Worm (Caenorhabditis elegans) whole organism, late embryonic: Measurements from ENCODE around the gene asns-1.

Source experiments
- C08G9.2 ChIP-seq: sonication (generic microtip); optimal IDR thresholded peaks from 2 replicates; lab custom pipeline; 2016; ENCODE audit warnings: mild to moderate bottlenecking, missing genetic modification characterization, moderate library complexity, missing compliant biosample characterization
- F13H6.1 ChIP-seq: sonication (generic microtip); optimal IDR thresholded peaks from 2 replicates; lab custom pipeline; 2016; ENCODE audit warnings: missing genetic modification characterization, missing compliant biosample characterization
- K02D7.2 ChIP-seq: sonication (generic microtip); optimal IDR thresholded peaks from 2 replicates; lab custom pipeline; 2017; ENCODE audit warnings: mild to moderate bottlenecking, missing genetic modification characterization, missing compliant biosample characterization
- Y22D7AL.16 ChIP-seq: sonication (generic microtip); optimal IDR thresholded peaks from 2 replicates; lab custom pipeline; 2016; ENCODE audit warnings: missing genetic modification characterization, missing compliant biosample characterization
- ahr-1 ChIP-seq: sonication (generic microtip); optimal IDR thresholded peaks from 2 replicates; lab custom pipeline; 2016; ENCODE audit warnings: missing genetic modification characterization, missing compliant biosample characterization
- ama-1 ChIP-seq: fragments of 150-350 bp; optimal IDR thresholded peaks from 2 replicates; lab custom pipeline; 2014
- ceh-18 ChIP-seq: sonication (generic microtip); optimal IDR thresholded peaks from 2 replicates; lab custom pipeline; 2016; ENCODE audit warnings: missing genetic modification characterization, missing compliant biosample characterization
- ceh-2 ChIP-seq: sonication (generic microtip); optimal IDR thresholded peaks from 2 replicates; lab custom pipeline; 2016; ENCODE audit warnings: missing genotype, missing genetic modification characterization, missing compliant biosample characterization
- ceh-22 ChIP-seq: sonication (generic microtip); optimal IDR thresholded peaks from 2 replicates; lab custom pipeline; 2017; ENCODE audit warnings: missing biosample characterization, missing genetic modification characterization
- ceh-30 ChIP-seq: fragments of 150-350 bp; optimal IDR thresholded peaks from 2 replicates; lab custom pipeline; 2014; ENCODE audit warnings: missing biosample characterization, missing genetic modification characterization
- ceh-34 ChIP-seq: sonication (generic microtip); optimal IDR thresholded peaks from 2 replicates; lab custom pipeline; 2016; ENCODE audit warnings: mild to moderate bottlenecking, missing genetic modification characterization, missing compliant biosample characterization
- ceh-45 ChIP-seq: fragments of 200-800 bp; sonication (Bioruptor generic); IDR thresholded peaks from 2 replicates; pipeline ENCODE4 v1.3.6; 2022; ENCODE audit warnings: missing genetic modification reagents, missing genetic modification characterization, missing compliant biosample characterization
- che-1 ChIP-seq: sonication (generic microtip); optimal IDR thresholded peaks from 2 replicates; lab custom pipeline; 2016; ENCODE audit warnings: mild to moderate bottlenecking, missing genetic modification characterization, missing compliant biosample characterization
- dmd-4 ChIP-seq: sonication (generic microtip); optimal IDR thresholded peaks from 2 replicates; lab custom pipeline; 2016; ENCODE audit warnings: borderline replicate concordance, missing genetic modification characterization, missing compliant biosample characterization
- elt-2 ChIP-seq: sonication (generic microtip); optimal IDR thresholded peaks from 2 replicates; lab custom pipeline; 2016; ENCODE audit warnings: missing genetic modification reagents, missing genetic modification characterization, missing compliant biosample characterization
- elt-4 ChIP-seq: sonication (generic microtip); optimal IDR thresholded peaks from 2 replicates; lab custom pipeline; 2016; ENCODE audit warnings: missing genetic modification characterization, missing compliant biosample characterization
- fkh-10 ChIP-seq: fragments of 150-350 bp; optimal IDR thresholded peaks from 2 replicates; lab custom pipeline; 2014; ENCODE audit warnings: missing biosample characterization, missing genetic modification reagents, missing genetic modification characterization
- fkh-6 ChIP-seq: sonication (generic microtip); optimal IDR thresholded peaks from 2 replicates; lab custom pipeline; 2016; ENCODE audit warnings: missing genetic modification characterization, missing compliant biosample characterization
- gmeb-2 ChIP-seq: sonication (generic microtip); optimal IDR thresholded peaks from 2 replicates; lab custom pipeline; 2016; ENCODE audit warnings: missing genetic modification characterization, inconsistent platforms, missing compliant biosample characterization
- hlh-13 ChIP-seq: fragments of 200-800 bp; sonication (Bioruptor generic); optimal IDR thresholded peaks from 2 replicates; lab custom pipeline; 2018; ENCODE audit warnings: mild to moderate bottlenecking, missing genetic modification characterization, missing compliant biosample characterization
- hlh-15 ChIP-seq: sonication (generic microtip); optimal IDR thresholded peaks from 2 replicates; lab custom pipeline; 2016; ENCODE audit warnings: missing genetic modification characterization, missing compliant biosample characterization
- hlh-6 ChIP-seq: sonication (generic microtip); optimal IDR thresholded peaks from 2 replicates; lab custom pipeline; 2016; ENCODE audit warnings: missing genotype, missing genetic modification characterization, missing compliant biosample characterization
- hlh-8 ChIP-seq: sonication (generic microtip); optimal IDR thresholded peaks from 2 replicates; lab custom pipeline; 2016; ENCODE audit warnings: missing genotype, missing genetic modification characterization, missing compliant biosample characterization
- lim-6 ChIP-seq: sonication (generic microtip); optimal IDR thresholded peaks from 2 replicates; lab custom pipeline; 2016; ENCODE audit warnings: missing genetic modification characterization, missing compliant biosample characterization
- madf-2 ChIP-seq: sonication (generic microtip); optimal IDR thresholded peaks from 2 replicates; lab custom pipeline; 2017; ENCODE audit warnings: missing genetic modification characterization, missing compliant biosample characterization
- mec-3 ChIP-seq: sonication (generic microtip); optimal IDR thresholded peaks from 2 replicates; lab custom pipeline; 2016; ENCODE audit warnings: borderline replicate concordance, missing genetic modification characterization, missing compliant biosample characterization
- nfya-1 ChIP-seq: sonication (generic microtip); optimal IDR thresholded peaks from 2 replicates; lab custom pipeline; 2017; ENCODE audit warnings: missing genetic modification characterization, mild to moderate bottlenecking, missing compliant biosample characterization, antibody characterized with exemption, moderate library complexity
- nhr-11 ChIP-seq: fragments of 150-350 bp; optimal IDR thresholded peaks from 2 replicates; lab custom pipeline; 2014; ENCODE audit warnings: missing biosample characterization, missing genetic modification characterization
- nhr-232 ChIP-seq: sonication (generic microtip); optimal IDR thresholded peaks from 2 replicates; lab custom pipeline; 2016; ENCODE audit warnings: missing genetic modification characterization, missing compliant biosample characterization
- odd-2 ChIP-seq: sonication (generic microtip); optimal IDR thresholded peaks from 2 replicates; lab custom pipeline; 2017; ENCODE audit warnings: antibody characterized with exemption, mild to moderate bottlenecking, missing genetic modification characterization, missing compliant biosample characterization
- pha-2 ChIP-seq: sonication (generic microtip); optimal IDR thresholded peaks from 2 replicates; lab custom pipeline; 2017; ENCODE audit warnings: mild to moderate bottlenecking, missing genetic modification characterization, missing compliant biosample characterization
- pha-4 ChIP-seq: fragments of 150-350 bp; optimal IDR thresholded peaks from 2 replicates; lab custom pipeline; 2018; ENCODE audit warnings: missing biosample characterization, missing genetic modification reagents, missing genetic modification characterization
- pros-1 ChIP-seq: fragments of 150-350 bp; optimal IDR thresholded peaks from 2 replicates; lab custom pipeline; 2014; ENCODE audit warnings: missing biosample characterization, missing genetic modification reagents, missing genetic modification characterization
- sdc-2 ChIP-seq: sonication (generic microtip); optimal IDR thresholded peaks from 2 replicates; lab custom pipeline; 2016; ENCODE audit warnings: missing genotype, missing genetic modification characterization, missing compliant biosample characterization
- sox-2 ChIP-seq: fragments of 200-800 bp; sonication (Bioruptor generic); IDR thresholded peaks from 2 replicates; pipeline ENCODE4 v1.3.6; 2022; ENCODE audit warnings: missing genetic modification reagents, missing genetic modification characterization, missing compliant biosample characterization
- syd-9 ChIP-seq: sonication (generic microtip); optimal IDR thresholded peaks from 2 replicates; lab custom pipeline; 2016; ENCODE audit warnings: mild to moderate bottlenecking, missing genetic modification characterization, moderate library complexity, missing compliant biosample characterization
- tbx-7 ChIP-seq: sonication (generic microtip); optimal IDR thresholded peaks from 2 replicates; lab custom pipeline; 2016; ENCODE audit warnings: missing genotype, missing genetic modification characterization, missing compliant biosample characterization
- ttx-3 ChIP-seq: sonication (generic microtip); optimal IDR thresholded peaks from 2 replicates; lab custom pipeline; 2016; ENCODE audit warnings: missing genetic modification reagents, missing genetic modification characterization, missing compliant biosample characterization
- unc-55 ChIP-seq: sonication (generic microtip); optimal IDR thresholded peaks from 2 replicates; lab custom pipeline; 2017; ENCODE audit warnings: missing biosample characterization, missing genetic modification reagents, missing genetic modification characterization
- ztf-16 ChIP-seq: sonication (generic microtip); optimal IDR thresholded peaks from 2 replicates; lab custom pipeline; 2017; ENCODE audit warnings: missing genetic modification characterization, missing compliant biosample characterization

The asns-1 gene

DNA sequence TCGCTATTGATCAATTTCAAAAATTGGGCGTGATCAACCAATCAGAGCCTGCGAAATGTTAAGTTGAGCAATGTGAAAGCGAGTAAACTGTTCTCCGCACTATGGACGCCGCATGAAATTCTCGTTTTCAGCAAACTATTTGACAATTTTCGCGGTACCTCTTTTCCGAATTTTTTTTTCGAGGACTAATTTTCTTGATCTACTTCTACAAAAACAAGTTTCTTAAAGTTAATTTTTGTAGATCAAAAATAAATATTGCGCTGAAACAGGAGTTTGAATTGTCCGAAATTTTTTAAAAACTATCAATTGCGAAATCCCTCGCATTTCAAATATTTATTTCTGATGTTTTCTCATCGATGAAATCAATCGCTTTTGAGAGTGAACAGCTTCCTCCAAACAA, 28.3 kb upstream of the asns-1 start:
- no peak for TF ChIP-seq syd-9
- TF ChIP-seq ztf-16: no peak
- TF ChIP-seq gmeb-2 (tag; lab: Kevin White, UChicago): no peak
- TF ChIP-seq ahr-1 (tag; lab: Kevin White, UChicago): no peak
- TF ChIP-seq nfya-1 (tag; lab: Kevin White, UChicago): no peak
- TF ChIP-seq nhr-11 (tag; lab: Kevin White, UChicago): no peak
- no peak for TF ChIP-seq odd-2 (tag; lab: Kevin White, UChicago)
- no peak for TF ChIP-seq fkh-10
- TF ChIP-seq ceh-34 (tag; lab: Kevin White, UChicago): no peak
- TF ChIP-seq hlh-13: no peak
- TF ChIP-seq elt-2: no peak
- no peak for TF ChIP-seq hlh-6 (tag; lab: Kevin White, UChicago)
- TF ChIP-seq hlh-15 (tag; lab: Kevin White, UChicago): no peak
- TF ChIP-seq madf-2 (tag; lab: Kevin White, UChicago): no peak

DNA sequence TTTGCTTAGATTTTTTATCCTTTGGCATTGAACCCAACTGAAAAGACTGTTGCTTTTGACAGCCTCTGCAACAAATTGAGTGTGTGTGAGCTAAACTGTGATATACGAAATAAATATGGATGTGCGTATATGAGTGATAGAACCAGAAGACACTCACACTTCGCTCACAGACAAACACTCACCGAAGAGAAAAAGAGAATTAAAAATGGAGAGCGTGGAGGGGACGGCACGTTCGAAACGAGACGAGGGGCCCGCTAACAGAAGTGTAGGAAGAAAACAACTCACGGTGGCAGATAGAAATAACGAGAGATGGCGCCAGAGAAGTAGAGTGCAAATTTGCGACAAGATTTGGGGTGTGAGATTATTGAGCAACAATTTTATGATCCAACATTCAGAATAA, 27.7 kb upstream of the asns-1 start:
- TF ChIP-seq Y22D7AL.16 (no peak), ceh-18 (tag; lab: Kevin White, UChicago) (no peak), ceh-34 (tag; lab: Kevin White, UChicago) (no peak), odd-2 (tag; lab: Kevin White, UChicago) (no peak), hlh-6 (tag; lab: Kevin White, UChicago) (no peak), ahr-1 (tag; lab: Kevin White, UChicago) (no peak), dmd-4 (tag; lab: Kevin White, UChicago) (no peak), ceh-22 (tag; lab: Kevin White, UChicago) (no peak), sdc-2 (tag; lab: Kevin White, UChicago) (no peak), tbx-7 (tag; lab: Kevin White, UChicago) (no peak), ama-1 (lab: Kevin White, UChicago) (no peak), pha-4 (no peak), pros-1 (tag; lab: Kevin White, UChicago) (no peak)

DNA sequence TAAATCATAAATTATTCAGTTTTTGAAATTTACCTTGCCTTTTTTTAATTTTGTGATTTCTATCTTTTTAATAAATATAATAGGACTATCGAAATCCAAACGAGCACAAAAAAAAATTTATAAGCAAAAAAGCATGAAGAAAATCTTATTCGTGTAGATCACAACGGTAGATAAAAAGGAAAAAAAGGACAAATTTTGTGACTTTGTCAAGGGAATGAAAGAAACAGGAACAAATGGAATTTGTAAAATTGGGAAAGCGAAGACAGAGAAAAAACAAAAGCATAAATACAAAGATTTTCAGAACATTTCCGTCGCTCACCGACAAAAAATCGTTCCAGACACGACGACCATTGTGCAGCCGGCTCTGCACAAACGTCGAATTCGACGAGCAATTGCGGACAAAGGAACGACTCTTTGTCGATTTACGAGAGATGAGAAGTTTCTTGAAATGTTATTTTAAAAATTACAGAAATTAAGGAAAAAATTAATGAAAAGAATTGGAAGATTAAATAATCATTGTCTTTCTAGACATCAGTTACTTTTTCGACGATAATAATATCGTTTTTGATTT, 27.1 kb upstream of the asns-1 start, which contains the start of gene F45F2.10:
TSS of gene F45F2.10 (minus strand) at position 51 of the 571 bp plus-strand sequence.
- TF ChIP-seq sox-2 (GFP tag; lab: Robert Waterston, UW) (peak; percentile 12; the same call in 1 of the 2 replicates), Y22D7AL.16 (no peak), C08G9.2 (tag; lab: Kevin White, UChicago) (no peak), hlh-15 (tag; lab: Kevin White, UChicago) (no peak), F13H6.1 (no peak), elt-4 (tag; lab: Kevin White, UChicago) (no peak), ceh-22 (tag; lab: Kevin White, UChicago) (no peak), dmd-4 (tag; lab: Kevin White, UChicago) (no peak)

DNA sequence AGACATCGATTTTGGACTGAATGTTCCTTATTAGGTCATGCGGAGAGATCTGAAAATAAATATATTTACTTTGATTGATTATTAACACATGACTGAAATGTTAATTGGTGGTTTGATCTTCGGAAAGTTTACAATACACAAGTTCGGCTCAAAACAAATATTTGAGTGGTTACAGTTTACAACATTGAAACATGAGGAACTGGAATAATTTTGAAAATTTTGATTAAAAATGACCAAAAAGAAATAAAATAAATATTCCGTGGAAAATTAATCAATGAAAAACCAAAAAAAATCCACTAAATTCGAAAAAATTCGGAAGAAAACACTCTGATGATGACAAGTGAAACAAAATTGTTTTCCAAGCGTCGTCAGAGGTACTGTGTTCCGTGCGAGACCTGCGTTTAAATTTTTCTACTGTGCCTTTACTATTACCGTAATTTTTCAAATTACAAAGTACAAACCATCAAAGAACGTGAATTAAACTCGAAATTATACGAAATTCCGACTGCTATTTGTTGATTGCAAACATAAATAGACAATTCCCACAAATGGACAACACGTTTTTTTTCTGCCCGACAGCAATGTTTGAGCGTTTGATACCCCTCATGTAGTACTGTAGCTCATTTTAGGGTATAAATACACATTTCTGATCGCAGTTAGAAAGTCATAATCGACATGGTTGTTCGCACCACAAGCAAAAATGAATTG, 25.0 kb upstream of the asns-1 start, which contains the start of the genes F45F2.11 and otpl-7:
TSS of gene F45F2.11 (minus strand) at position 51 of the 708 bp plus-strand sequence.
TSS of gene otpl-7 (plus strand) at position 658 of the 708 bp plus-strand sequence.
- no peak for TF ChIP-seq mec-3 (tag; lab: Kevin White, UChicago)
- no peak for TF ChIP-seq fkh-6 (tag; lab: Kevin White, UChicago)
- no peak for TF ChIP-seq pha-2 (tag; lab: Kevin White, UChicago)
- no peak for TF ChIP-seq K02D7.2
- TF ChIP-seq che-1: no peak
- no peak for TF ChIP-seq hlh-8 (tag; lab: Kevin White, UChicago)
- no peak for TF ChIP-seq hlh-13
- no peak for TF ChIP-seq lim-6 (tag; lab: Kevin White, UChicago)
- no peak for TF ChIP-seq ceh-45 (GFP tag; lab: Robert Waterston, UW)
- no peak for TF ChIP-seq ttx-3
- no peak for TF ChIP-seq hlh-6 (tag; lab: Kevin White, UChicago)
- no peak for TF ChIP-seq madf-2 (tag; lab: Kevin White, UChicago)
- no peak for TF ChIP-seq ceh-2 (tag; lab: Kevin White, UChicago)
- no peak for TF ChIP-seq ceh-30 (tag; lab: Kevin White, UChicago)
- TF ChIP-seq ceh-34 (tag; lab: Kevin White, UChicago): no peak
- TF ChIP-seq nhr-232: no peak
- no peak for TF ChIP-seq Y22D7AL.16
- no peak for TF ChIP-seq unc-55 (GFP tag; lab: Kevin White, UChicago)
